Worm (Caenorhabditis elegans) whole organism, young adult: ENCODE data around the gene Y105C5A.1274.

Experiments used
- B0019.2 ChIP-seq: fragments of 200-800 bp; sonication (Bioruptor generic); conservative IDR thresholded peaks from 2 replicates; pipeline ENCODE4 v1.3.6; 2022; ENCODE audit warnings: missing genetic modification reagents, missing genetic modification characterization, missing compliant biosample characterization
- B0261.1 ChIP-seq: sonication (generic microtip); optimal IDR thresholded peaks from 2 replicates; lab custom pipeline; 2016; ENCODE audit warnings: mild to moderate bottlenecking, missing genetic modification characterization, moderate library complexity, missing compliant biosample characterization
- C17E4.6 ChIP-seq: fragments of 200-800 bp; sonication (Bioruptor generic); IDR thresholded peaks from 2 replicates; pipeline ENCODE4 v1.3.6; 2022; ENCODE audit warnings: missing genetic modification reagents, missing genetic modification characterization, missing compliant biosample characterization
- F33H1.4 ChIP-seq: fragments of 200-800 bp; sonication (Bioruptor generic); IDR thresholded peaks from 2 replicates; pipeline ENCODE4 v1.3.6; 2022; ENCODE audit warnings: missing genetic modification reagents, missing genetic modification characterization, missing compliant biosample characterization
- F52B5.7 ChIP-seq: sonication (generic microtip); optimal IDR thresholded peaks from 2 replicates; lab custom pipeline; 2016; ENCODE audit warnings: mild to moderate bottlenecking, missing genetic modification characterization, missing compliant biosample characterization
- K11D2.4 ChIP-seq: fragments of 200-800 bp; sonication (Bioruptor generic); IDR thresholded peaks from 2 replicates; pipeline ENCODE4 v1.3.6; 2022; ENCODE audit warnings: missing genetic modification reagents, missing genetic modification characterization, missing compliant biosample characterization
- T26A5.8 ChIP-seq: sonication (generic microtip); optimal IDR thresholded peaks from 2 replicates; lab custom pipeline; 2016; ENCODE audit warnings: missing genetic modification characterization, missing compliant biosample characterization
- Y79H2A.3 ChIP-seq: fragments of 200-800 bp; sonication (Bioruptor generic); conservative IDR thresholded peaks from 2 replicates; pipeline ENCODE4 v1.3.6; 2022; ENCODE audit warnings: missing genetic modification reagents, missing genetic modification characterization, missing compliant biosample characterization
- akir-1 ChIP-seq: fragments of 200-800 bp; sonication (Bioruptor generic); optimal IDR thresholded peaks from 2 replicates; lab custom pipeline; 2018; ENCODE audit warnings: mild to moderate bottlenecking, missing genetic modification characterization, moderate library complexity, missing compliant biosample characterization
- attf-6 ChIP-seq: fragments of 200-800 bp; sonication (Bioruptor generic); IDR thresholded peaks from 2 replicates; pipeline ENCODE4 v1.3.6; 2022; ENCODE audit warnings: missing genetic modification reagents, missing genetic modification characterization, missing compliant biosample characterization
- ceh-27 ChIP-seq: fragments of 200-800 bp; sonication (Bioruptor generic); optimal IDR thresholded peaks from 2 replicates; lab custom pipeline; 2018; ENCODE audit warnings: mild to moderate bottlenecking, missing genetic modification characterization, moderate library complexity, missing compliant biosample characterization
- ets-4 ChIP-seq: fragments of 200-800 bp; sonication (Bioruptor generic); optimal IDR thresholded peaks from 2 replicates; lab custom pipeline; 2018; ENCODE audit warnings: mild to moderate bottlenecking, missing genetic modification characterization, missing compliant biosample characterization
- gei-17 ChIP-seq: fragments of 200-800 bp; sonication (Bioruptor generic); optimal IDR thresholded peaks from 2 replicates; lab custom pipeline; 2018; ENCODE audit warnings: mild to moderate bottlenecking, missing genetic modification characterization, missing compliant biosample characterization
- him-1 ChIP-seq: sonication (generic microtip); optimal IDR thresholded peaks from 2 replicates; lab custom pipeline; 2016; ENCODE audit warnings: missing genotype, missing genetic modification reagents, missing genetic modification characterization, missing compliant biosample characterization
- hlh-12 ChIP-seq: sonication (generic microtip); optimal IDR thresholded peaks from 2 replicates; lab custom pipeline; 2016; ENCODE audit warnings: missing genetic modification characterization, missing compliant biosample characterization
- hlh-26 ChIP-seq: fragments of 200-800 bp; sonication (Bioruptor generic); conservative IDR thresholded peaks from 2 replicates; pipeline ENCODE4 v1.3.6; 2022; ENCODE audit warnings: missing genetic modification reagents, missing genetic modification characterization, missing compliant biosample characterization
- hmg-1.2 ChIP-seq: fragments of 200-800 bp; sonication (Bioruptor generic); IDR thresholded peaks from 2 replicates; pipeline ENCODE4 v1.3.6; 2022; ENCODE audit warnings: missing genetic modification reagents, missing genetic modification characterization, missing compliant biosample characterization
- hrde-1 ChIP-seq: sonication (generic microtip); optimal IDR thresholded peaks from 2 replicates; lab custom pipeline; 2016; ENCODE audit warnings: missing genetic modification characterization, mild to moderate bottlenecking, missing compliant biosample characterization, moderate library complexity, missing genotype, missing genetic modification reagents, borderline replicate concordance
- hsf-1 ChIP-seq: fragments of 200-800 bp; sonication (Bioruptor generic); IDR thresholded peaks from 2 replicates; pipeline ENCODE4 v1.3.6; 2022; ENCODE audit warnings: missing genetic modification reagents, missing genetic modification characterization, missing compliant biosample characterization
- lag-1 ChIP-seq: fragments of 200-800 bp; sonication (Bioruptor generic); IDR thresholded peaks from 2 replicates; pipeline ENCODE4 v1.3.6; 2022; ENCODE audit warnings: missing genetic modification reagents, missing genetic modification characterization, missing compliant biosample characterization
- let-607 ChIP-seq, 2 experiments: fragments of 200-800 bp in 1 of 2; sonication (Bioruptor generic) in 1 of 2; sonication (generic microtip) in 1 of 2; optimal IDR thresholded peaks; 2 replicates each; lab custom pipeline; 2016 to 2018; ENCODE audit warnings: mild to moderate bottlenecking in 2 of 2, missing compliant biosample characterization in 2 of 2, missing genetic modification characterization in 2 of 2, moderate library complexity in 2 of 2, missing genotype in 1 of 2
- lin-26 ChIP-seq: fragments of 200-800 bp; sonication (Bioruptor generic); IDR thresholded peaks from 2 replicates; pipeline ENCODE4 v1.3.6; 2022; ENCODE audit warnings: missing genetic modification reagents, missing genetic modification characterization, missing compliant biosample characterization
- madf-6 ChIP-seq: fragments of 200-800 bp; sonication (Bioruptor generic); IDR thresholded peaks from 2 replicates; pipeline ENCODE4 v1.3.6; 2022; ENCODE audit warnings: missing genetic modification reagents, missing genetic modification characterization, missing compliant biosample characterization
- nfya-2 ChIP-seq: fragments of 200-800 bp; sonication (Bioruptor generic); IDR thresholded peaks from 2 replicates; pipeline ENCODE4 v1.3.6; 2022; ENCODE audit warnings: missing genetic modification reagents, missing genetic modification characterization, missing compliant biosample characterization
- nfyb-1 ChIP-seq: fragments of 200-800 bp; sonication (Bioruptor generic); IDR thresholded peaks from 2 replicates; pipeline ENCODE4 v1.3.6; 2022; ENCODE audit warnings: missing genetic modification reagents, missing genetic modification characterization, missing compliant biosample characterization
- nhr-27 ChIP-seq: fragments of 200-800 bp; sonication (Bioruptor generic); optimal IDR thresholded peaks from 2 replicates; lab custom pipeline; 2018; ENCODE audit warnings: mild to moderate bottlenecking, missing genetic modification characterization, moderate library complexity, missing compliant biosample characterization
- rcor-1 ChIP-seq: fragments of 200-800 bp; sonication (Bioruptor generic); IDR thresholded peaks from 2 replicates; pipeline ENCODE4 v1.3.6; 2022; ENCODE audit warnings: missing genetic modification reagents, missing genetic modification characterization, missing compliant biosample characterization
- rpc-1 ChIP-seq, 2 experiments: fragments of 150-350 bp in 1 of 2; sonication (generic microtip) in 1 of 2; optimal IDR thresholded peaks; 2 replicates each; lab custom pipeline; 2014 to 2018; ENCODE audit warnings: missing biosample characterization in 1 of 2, missing genetic modification characterization in 1 of 2, missing genetic modification reagents in 1 of 2, missing genotype in 1 of 2
- snpc-1.1 ChIP-seq: sonication (generic microtip); optimal IDR thresholded peaks from 2 replicates; lab custom pipeline; 2017; ENCODE audit warnings: missing genetic modification characterization, mild to moderate bottlenecking, missing compliant biosample characterization, antibody characterized with exemption, moderate library complexity, missing genotype, missing genetic modification reagents; ENCODE audit not compliant: insufficient read depth
- snpc-3.4 ChIP-seq: sonication (generic microtip); optimal IDR thresholded peaks from 2 replicates; lab custom pipeline; 2017; ENCODE audit warnings: missing genetic modification characterization, mild to moderate bottlenecking, missing compliant biosample characterization, antibody characterized with exemption, moderate library complexity, missing genotype, missing genetic modification reagents
- snpc-4 ChIP-seq, 5 experiments: fragments of 150-350 bp in 1 of 5; sonication (generic microtip) in 4 of 5; optimal IDR thresholded peaks; 2 replicates each; lab custom pipeline; 2014 to 2018; ENCODE audit warnings: missing genetic modification characterization in 5 of 5, missing biosample characterization in 3 of 5, antibody characterized with exemption in 2 of 5, mild to moderate bottlenecking in 2 of 5, missing compliant biosample characterization in 2 of 5, missing genotype in 2 of 5, moderate library complexity in 2 of 5, missing genetic modification reagents in 1 of 5
- sptf-2 ChIP-seq: fragments of 200-800 bp; sonication (Bioruptor generic); optimal IDR thresholded peaks from 2 replicates; lab custom pipeline; 2018; ENCODE audit warnings: mild to moderate bottlenecking, missing genetic modification characterization, missing compliant biosample characterization
- tbp1 ChIP-seq: fragments of 200-800 bp; sonication (Bioruptor generic); optimal IDR thresholded peaks from 2 replicates; lab custom pipeline; 2018; ENCODE audit warnings: mild to moderate bottlenecking, missing genetic modification characterization, missing compliant biosample characterization
- ztf-18 ChIP-seq: sonication (generic microtip); optimal IDR thresholded peaks from 2 replicates; lab custom pipeline; 2016; ENCODE audit warnings: missing genotype, mild to moderate bottlenecking, missing genetic modification characterization, missing compliant biosample characterization
- ztf-25 ChIP-seq: fragments of 200-800 bp; sonication (Bioruptor generic); IDR thresholded peaks from 2 replicates; pipeline ENCODE4 v1.3.6; 2022; ENCODE audit warnings: missing genetic modification reagents, missing genetic modification characterization, missing compliant biosample characterization

Y105C5A.1274 gene

ce11 chrIV:15604194-15604593, 30.3 kb upstream of the Y105C5A.1274 start (continued):
- TF ChIP-seq hrde-1 (tag; lab: Kevin White, UChicago) (no peak), F33H1.4 (GFP tag; lab: Robert Waterston, UW) (no peak), rcor-1 (GFP tag; lab: Robert Waterston, UW) (peak; percentile 45; the same call in 1 of the 2 replicates), C17E4.6 (GFP tag; lab: Robert Waterston, UW) (no peak), hsf-1 (no peak), hlh-26 (no peak), rpc-1 (optimal IDR thresholded peaks at IDR 0.05; lab: Kevin White, UChicago) (peak; percentile 64), rpc-1 (tag; optimal IDR thresholded peaks at IDR 0.05; lab: Kevin White, UChicago) (peak; percentile 69), hlh-12 (no peak), sptf-2 (GFP tag; lab: Kevin White, UChicago) (no peak), akir-1 (GFP tag; lab: Kevin White, UChicago) (no peak), F52B5.7 (tag; lab: Kevin White, UChicago) (no peak), snpc-1.1 (tag; lab: Kevin White, UChicago) (peak; percentile 93), snpc-3.4 (tag; lab: Kevin White, UChicago) (peak; percentile 84), him-1 (peak; percentile 77), tbp1 (peak; percentile 93), B0261.1 (tag; lab: Kevin White, UChicago) (peak; percentile 72), B0019.2 (GFP tag; lab: Robert Waterston, UW) (no peak), T26A5.8 (tag; lab: Kevin White, UChicago) (no peak), nfya-2 (no peak), K11D2.4 (no peak), ztf-18 (tag; lab: Kevin White, UChicago) (no peak), nfyb-1 (no peak), ceh-27 (no peak), lin-26 (GFP tag; lab: Robert Waterston, UW) (no peak), gei-17 (no peak), madf-6 (GFP tag; lab: Robert Waterston, UW) (0 out of 2 replicates have a peak, but pooled peaks have one; percentile 40), Y79H2A.3 (GFP tag; lab: Robert Waterston, UW) (no peak), nhr-27 (tag; lab: Kevin White, UChicago) (no peak), let-607 (tag; optimal IDR thresholded peaks at IDR 0.05; lab: Kevin White, UChicago) (peak in 1 of 2 experiments; percentile 18), lag-1 (GFP tag; lab: Robert Waterston, UW) (no peak), ets-4 (no peak)

ce11 chrIV:15606396-15606795, 28.1 kb upstream of the Y105C5A.1274 start:
- TF ChIP-seq attf-6 (GFP tag; lab: Robert Waterston, UW) (peak; percentile 70), madf-6 (GFP tag; lab: Robert Waterston, UW) (no peak), ztf-25 (GFP tag; lab: Robert Waterston, UW) (no peak), snpc-4 (GFP tag; optimal IDR thresholded peaks at IDR 0.05; lab: Kevin White, UChicago) (no peak), snpc-4 (tag; optimal IDR thresholded peaks at IDR 0.05; lab: Kevin White, UChicago) (peak in 3 of 4 experiments; percentile 58 to 67 (median 60))

- TF ChIP-seq snpc-4 (GFP tag; optimal IDR thresholded peaks at IDR 0.05; lab: Kevin White, UChicago) (peak; percentile 66), snpc-4 (tag; optimal IDR thresholded peaks at IDR 0.05; lab: Kevin White, UChicago) (peak; percentile 58 to 96 (median 72)), hmg-1.2 (GFP tag; lab: Robert Waterston, UW) (peak; percentile 36; the same call in 1 of the 2 replicates), snpc-1.1 (tag; lab: Kevin White, UChicago) (peak; percentile 33), attf-6 (GFP tag; lab: Robert Waterston, UW) (peak; percentile 90)
- TF ChIP-seq, all 124 proteins: peak for 4; not testable (repeated sequence) for 120
Observed at ce11 chrIV:15609859-15610426, 24.6 kb upstream of the Y105C5A.1274 start.
